Fruit fly (Drosophila melanogaster): ENCODE measurements around the gene Cnx14D.
A peak's percentile ranks its signal among the peaks of the same experiment; 100 is the strongest.

Cnx14D gene

DNA sequence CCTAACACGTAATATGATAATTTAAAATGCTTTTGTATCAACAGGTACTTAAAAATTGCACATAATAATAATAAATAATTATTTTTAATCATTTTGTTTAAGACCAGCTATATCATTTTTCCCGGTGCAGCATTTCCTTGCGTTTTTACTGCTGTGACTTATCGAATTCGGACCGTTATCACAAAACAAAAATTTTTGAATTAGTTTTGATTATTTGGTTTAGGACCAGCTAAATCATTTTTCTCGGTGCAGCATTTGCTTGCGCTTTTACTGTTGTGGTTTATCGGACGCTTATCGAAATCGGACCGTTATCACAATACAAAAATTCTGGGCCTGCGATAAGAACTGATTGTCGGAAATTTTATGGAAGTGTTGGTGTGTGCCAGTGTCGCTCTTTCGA lies 27.4 kb upstream of the Cnx14D start (continued):
- TF ChIP-seq Scr (GFP tag; IDR thresholded peaks at IDR 0.05; ENCODE audit: partially characterized antibody) (no peak), salm (tag; optimal IDR thresholded peaks at IDR 0.05) (peak; percentile 76), Dfd (GFP tag; optimal IDR thresholded peaks at IDR 0.05) (no peak), CG8765 (GFP tag; IDR thresholded peaks at IDR 0.05) (no peak), cg (GFP tag; optimal IDR thresholded peaks at IDR 0.05) (no peak), bab2 (GFP tag; optimal IDR thresholded peaks at IDR 0.05) (peak; percentile 63), ato (GFP tag; IDR thresholded peaks at IDR 0.05; ENCODE audit: partially characterized antibody) (no peak), lilli (GFP tag; optimal IDR thresholded peaks at IDR 0.05) (peak; percentile 80), CG7556 (GFP tag; optimal IDR thresholded peaks at IDR 0.05) (peak; percentile 89), CG7372 (GFP tag; IDR thresholded peaks at IDR 0.05) (peak; percentile 57; the same call in 1 of the 2 replicates), sc (optimal IDR thresholded peaks at IDR 0.05) (no peak), sc (GFP tag; optimal IDR thresholded peaks at IDR 0.05) (peak; percentile 74), GATAe (GFP tag; conservative IDR thresholded peaks at IDR 0.05) (peak; percentile 73; the same call in 1 of the 2 replicates), CG4854 (GFP tag; optimal IDR thresholded peaks at IDR 0.05) (peak; percentile 47), Max (GFP tag; optimal IDR thresholded peaks at IDR 0.05) (peak; percentile 48), CG18011 (GFP tag; optimal IDR thresholded peaks at IDR 0.05) (peak; percentile 70), CG16813 (GFP tag; IDR thresholded peaks at IDR 0.05; ENCODE audit: partially characterized antibody) (no peak), Doc3 (GFP tag; IDR thresholded peaks at IDR 0.05; ENCODE audit: partially characterized antibody) (no peak), tup (GFP tag; optimal IDR thresholded peaks at IDR 0.05) (peak; percentile 17), sug (tag; optimal IDR thresholded peaks at IDR 0.05) (no peak), crol (GFP tag; IDR thresholded peaks at IDR 0.05) (no peak), CG13424 (tag; optimal IDR thresholded peaks at IDR 0.05) (peak; percentile 83), CHES-1-like (GFP tag; optimal IDR thresholded peaks at IDR 0.05) (peak; percentile 47), CG7745 (tag; optimal IDR thresholded peaks at IDR 0.05) (peak; percentile 25), Stat92E (GFP tag; optimal IDR thresholded peaks at IDR 0.05) (peak in 1 of 3 experiments; percentile 34), dan (GFP tag; IDR thresholded peaks at IDR 0.05) (no peak), nmo (GFP tag; optimal IDR thresholded peaks at IDR 0.05) (peak; percentile 83), CG1024 (GFP tag; IDR thresholded peaks at IDR 0.05) (peak; percentile 50; the same call in 1 of the 2 replicates), z (GFP tag; IDR thresholded peaks at IDR 0.05) (no peak), gce (GFP tag; IDR thresholded peaks at IDR 0.05) (no peak; the same call in 2 of the 3 replicates), Lpt (GFP tag; optimal IDR thresholded peaks at IDR 0.05) (no peak), ftz-f1 (GFP tag; optimal IDR thresholded peaks at IDR 0.05) (no peak), CG2712 (tag; optimal IDR thresholded peaks at IDR 0.05) (peak; percentile 86), Optix (GFP tag; IDR thresholded peaks at IDR 0.05) (no peak; the same call in none of the 3 replicates), CG42726 (GFP tag; IDR thresholded peaks at IDR 0.05; ENCODE audit: partially characterized antibody) (no peak), CG3838 (GFP tag; optimal IDR thresholded peaks at IDR 0.05) (peak; percentile 42), lola (GFP tag; optimal IDR thresholded peaks at IDR 0.05) (peak in 1 of 3 experiments; percentile 71), Ssrp (tag; optimal IDR thresholded peaks at IDR 0.05) (peak; percentile 78), Mrtf (GFP tag; IDR thresholded peaks at IDR 0.05) (peak; percentile 75; the same call in 2 of the 3 replicates), Med (GFP tag) (peak; percentile 94), ken (GFP tag; IDR thresholded peaks at IDR 0.05) (peak; percentile 57; the same call in 2 of the 3 replicates), CG15479 (GFP tag; optimal IDR thresholded peaks at IDR 0.05) (no peak), CG6683 (GFP tag; optimal IDR thresholded peaks at IDR 0.05) (peak; percentile 33), CG30020 (tag; optimal IDR thresholded peaks at IDR 0.05) (peak; percentile 30), yki (optimal IDR thresholded peaks at IDR 0.05) (no peak), CG8359 (GFP tag; optimal IDR thresholded peaks at IDR 0.05; ENCODE audit: borderline replicate concordance) (peak; percentile 44), CG18262 (tag; optimal IDR thresholded peaks at IDR 0.05) (peak; percentile 88), Fer2 (tag; optimal IDR thresholded peaks at IDR 0.05) (peak; percentile 11), HmgD (GFP tag; optimal IDR thresholded peaks at IDR 0.05) (no peak), CG12219 (GFP tag; optimal IDR thresholded peaks at IDR 0.05) (peak; percentile 75)
